Fruit fly (Drosophila melanogaster): Measurements from ENCODE around the gene CG31097.

The CG31097 gene

dm6 chr3R:25312583-25312982, 15.0 kb upstream of the CG31097 start (continued):
- TF ChIP-seq ap (GFP tag; IDR thresholded peaks at IDR 0.05) (no peak), CG7556 (GFP tag; optimal IDR thresholded peaks at IDR 0.05) (no peak), luna (GFP tag; optimal IDR thresholded peaks at IDR 0.05) (no peak), CG13894 (tag; optimal IDR thresholded peaks at IDR 0.05) (no peak), CG12071 (GFP tag; optimal IDR thresholded peaks at IDR 0.05) (no peak), sob (GFP tag; IDR thresholded peaks at IDR 0.05) (no peak), Ets65A (GFP tag) (peak; percentile 43), mirr (GFP tag; optimal IDR thresholded peaks at IDR 0.05) (peak; percentile 49), Ets97D (GFP tag; optimal IDR thresholded peaks at IDR 0.05) (peak; percentile 22), CG14014 (GFP tag; IDR thresholded peaks at IDR 0.05) (no peak), bcd (GFP tag; optimal IDR thresholded peaks at IDR 0.05) (peak; percentile 3), HmgZ (tag; optimal IDR thresholded peaks at IDR 0.05) (no peak), Meics (GFP tag; optimal IDR thresholded peaks at IDR 0.05) (peak; percentile 27), trh (GFP tag; optimal IDR thresholded peaks at IDR 0.05) (no peak), Vsx1 (GFP tag; optimal IDR thresholded peaks at IDR 0.05) (no peak), org-1 (GFP tag; optimal IDR thresholded peaks at IDR 0.05) (no peak), CG2889 (GFP tag; IDR thresholded peaks at IDR 0.05) (no peak), E2f2 (GFP tag; IDR thresholded peaks at IDR 0.05) (peak; percentile 63), CG9437 (GFP tag; optimal IDR thresholded peaks at IDR 0.05) (peak; percentile 1), CG7839 (tag; optimal IDR thresholded peaks at IDR 0.05) (peak; percentile 11), lab (GFP tag; optimal IDR thresholded peaks at IDR 0.05) (peak; percentile 26), CG11504 (tag; optimal IDR thresholded peaks at IDR 0.05) (no peak), CG13296 (GFP tag; optimal IDR thresholded peaks at IDR 0.05) (peak; percentile 23), CTCF (GFP tag; optimal IDR thresholded peaks at IDR 0.05) (peak; percentile 89), jigr1 (GFP tag; IDR thresholded peaks at IDR 0.05) (no peak), CG1233 (GFP tag; optimal IDR thresholded peaks at IDR 0.05) (peak; percentile 11), hbn (GFP tag; IDR thresholded peaks at IDR 0.05; ENCODE audit: partially characterized antibody) (no peak)

dm6 chr3R:25310843-25311242, 13.3 kb upstream of the CG31097 start, which contains the start of gene CG31099:
Gene CG31099 (minus strand): TSS chr3R:25310943.
- no peak for TF ChIP-seq Adf1 (GFP tag; IDR thresholded peaks at IDR 0.05)

- TF ChIP-seq CG17829 (tag; optimal IDR thresholded peaks at IDR 0.05) (no peak), mirr (GFP tag; optimal IDR thresholded peaks at IDR 0.05) (peak; percentile 64), sisA (GFP tag; IDR thresholded peaks at IDR 0.05) (no peak), hkb (optimal IDR thresholded peaks at IDR 0.05) (no peak), hkb (GFP tag; IDR thresholded peaks at IDR 0.05) (no peak), CG12769 (tag; optimal IDR thresholded peaks at IDR 0.05) (peak; percentile 19), gfzf (GFP tag; optimal IDR thresholded peaks at IDR 0.05) (no peak), lab (GFP tag; optimal IDR thresholded peaks at IDR 0.05) (peak; percentile 53), sd (tag; optimal IDR thresholded peaks at IDR 0.05) (peak; percentile 3), CG10959 (GFP tag; IDR thresholded peaks at IDR 0.05) (no peak), GATAe (GFP tag; conservative IDR thresholded peaks at IDR 0.05) (0 out of 2 replicates have a peak, but pooled peaks have one; percentile 21), CG34376 (GFP tag; optimal IDR thresholded peaks at IDR 0.05) (peak; percentile 7), Elba2 (GFP tag; optimal IDR thresholded peaks at IDR 0.05) (no peak), Camta (GFP tag; optimal IDR thresholded peaks at IDR 0.05) (no peak), sug (tag; optimal IDR thresholded peaks at IDR 0.05) (peak; percentile 69), CG11085 (GFP tag; IDR thresholded peaks at IDR 0.05) (no peak), CG9727 (GFP tag; optimal IDR thresholded peaks at IDR 0.05) (no peak), CG5180 (GFP tag; optimal IDR thresholded peaks at IDR 0.05) (no peak), btn (GFP tag; optimal IDR thresholded peaks at IDR 0.05) (no peak), exex (tag; optimal IDR thresholded peaks at IDR 0.05) (peak; percentile 97), inv (GFP tag; IDR thresholded peaks at IDR 0.05; ENCODE audit: partially characterized antibody) (no peak), grn (GFP tag; optimal IDR thresholded peaks at IDR 0.05) (peak; percentile 38), unc-4 (GFP tag; IDR thresholded peaks at IDR 0.05; ENCODE audit: partially characterized antibody) (no peak), Vsx1 (GFP tag; optimal IDR thresholded peaks at IDR 0.05) (peak; percentile 33), CG2889 (GFP tag; IDR thresholded peaks at IDR 0.05) (no peak)
These were observed 11.6 kb upstream of the CG31097 start for dm6 chr3R:25309175-25309574.
